Worm (Caenorhabditis elegans) whole organism, L2 larva: ENCODE measurements around the gene str-244.

Source experiments
- R02D3.7 ChIP-seq: fragments of 150-350 bp; optimal IDR thresholded peaks from 2 replicates; lab custom pipeline; 2014; ENCODE audit warnings: missing biosample characterization, missing genetic modification characterization
- ama-1 ChIP-seq: fragments of 150-350 bp; optimal IDR thresholded peaks from 2 replicates; lab custom pipeline; 2018; ENCODE audit warnings: inconsistent platforms
- ceh-16 ChIP-seq: fragments of 150-350 bp; optimal IDR thresholded peaks from 2 replicates; lab custom pipeline; 2014; ENCODE audit warnings: missing biosample characterization, missing genetic modification characterization
- elt-3 ChIP-seq: sonication (generic microtip); optimal IDR thresholded peaks from 2 replicates; lab custom pipeline; 2017; ENCODE audit warnings: missing biosample characterization, missing genetic modification characterization
- nhr-12 ChIP-seq: fragments of 150-350 bp; optimal IDR thresholded peaks from 2 replicates; lab custom pipeline; 2014; ENCODE audit warnings: missing biosample characterization, missing genetic modification characterization
- nhr-77 ChIP-seq: fragments of 150-350 bp; optimal IDR thresholded peaks from 2 replicates; lab custom pipeline; 2014; ENCODE audit warnings: missing biosample characterization, missing genetic modification characterization
- skn-1 ChIP-seq: sonication (generic microtip); optimal IDR thresholded peaks from 2 replicates; lab custom pipeline; 2017; ENCODE audit warnings: missing biosample characterization, missing genetic modification characterization
- unc-55 ChIP-seq: fragments of 150-350 bp; sonication (generic microtip); optimal IDR thresholded peaks from 3 replicates; lab custom pipeline; 2014; ENCODE audit warnings: missing biosample characterization, missing genetic modification reagents, missing genetic modification characterization
- unc-62 ChIP-seq: fragments of 150-350 bp; optimal IDR thresholded peaks from 2 replicates; lab custom pipeline; 2014; ENCODE audit warnings: missing biosample characterization, missing genetic modification reagents, missing genetic modification characterization

DNA sequence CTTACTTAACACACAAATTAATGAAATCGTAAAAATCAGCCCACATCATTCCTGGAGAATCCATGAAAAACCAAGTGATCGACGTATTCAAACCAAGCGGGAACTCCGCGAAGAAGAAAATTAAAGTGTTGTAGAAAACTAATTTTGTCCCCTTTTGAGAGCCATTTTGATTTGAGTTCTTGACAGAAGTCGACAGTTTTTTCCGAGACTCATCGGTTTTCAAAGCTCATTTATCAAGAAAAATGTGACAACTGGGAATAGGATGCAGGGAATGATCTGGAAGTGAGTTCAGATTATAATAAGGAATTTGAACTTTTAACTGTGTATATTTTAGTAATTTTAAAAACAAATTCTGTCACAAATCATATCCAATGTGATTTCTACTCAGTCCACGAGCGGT lies 47.5 kb downstream of the str-244 start, which contains the start of gene srw-135:
- TF ChIP-seq unc-55 (no peak), ama-1 (no peak), nhr-12 (no peak), ceh-16 (tag; lab: Kevin White, UChicago) (no peak), nhr-77 (no peak), unc-62 (GFP tag; lab: Kevin White, UChicago) (no peak), elt-3 (tag; lab: Kevin White, UChicago) (no peak), skn-1 (no peak), R02D3.7 (tag; lab: Kevin White, UChicago) (no peak)
